Fruit fly (Drosophila melanogaster): ENCODE results near the gene CatB.

- TF ChIP-seq Lpt (GFP tag; optimal IDR thresholded peaks at IDR 0.05) (peak; percentile 38), eg (GFP tag; IDR thresholded peaks at IDR 0.05) (peak; percentile 35; the same call in 1 of the 3 replicates), Eip75B (GFP tag; optimal IDR thresholded peaks at IDR 0.05) (no peak), CG32006 (GFP tag; optimal IDR thresholded peaks at IDR 0.05) (no peak), Smox (GFP tag; optimal IDR thresholded peaks at IDR 0.05) (no peak), spab (GFP tag; optimal IDR thresholded peaks at IDR 0.05) (no peak), Hr39 (GFP tag; optimal IDR thresholded peaks at IDR 0.05) (no peak), fd85E (GFP tag; optimal IDR thresholded peaks at IDR 0.05) (no peak), Gug (GFP tag; IDR thresholded peaks at IDR 0.05) (no peak), topi (GFP tag; optimal IDR thresholded peaks at IDR 0.05) (no peak), Eip78C (GFP tag) (peak; percentile 62), dsx (GFP tag; optimal IDR thresholded peaks at IDR 0.05; ENCODE audit: poor library complexity, severe bottlenecking) (no peak), Sox14 (GFP tag; optimal IDR thresholded peaks at IDR 0.05) (peak; percentile 19), OdsH (GFP tag; optimal IDR thresholded peaks at IDR 0.05) (no peak)
These were observed 34.8 kb downstream of the CatB start, which contains the start of gene raw for dm6 chr2L:8739984-8740756.

Measured in whole organism, prepupa.